Worm (Caenorhabditis elegans) whole organism, young adult: ENCODE results near the gene F38A5.2.

Experiments used
- F49E8.2 ChIP-seq: sonication (generic microtip); optimal IDR thresholded peaks from 3 replicates; lab custom pipeline; 2017; ENCODE audit warnings: missing genetic modification characterization, mild to moderate bottlenecking, missing compliant biosample characterization, antibody characterized with exemption, moderate library complexity; ENCODE audit not compliant: insufficient read depth
- F57C9.4 ChIP-seq: sonication (generic microtip); optimal IDR thresholded peaks from 2 replicates; lab custom pipeline; 2017; ENCODE audit warnings: mild to moderate bottlenecking, missing genetic modification characterization, missing compliant biosample characterization
- akir-1 ChIP-seq: fragments of 200-800 bp; sonication (Bioruptor generic); optimal IDR thresholded peaks from 2 replicates; lab custom pipeline; 2018; ENCODE audit warnings: mild to moderate bottlenecking, missing genetic modification characterization, moderate library complexity, missing compliant biosample characterization
- athp-1 ChIP-seq: sonication (generic microtip); optimal IDR thresholded peaks from 2 replicates; lab custom pipeline; 2017; ENCODE audit warnings: mild to moderate bottlenecking, missing genetic modification characterization, missing compliant biosample characterization
- cebp-2 ChIP-seq: fragments of 200-800 bp; sonication (Bioruptor generic); IDR thresholded peaks from 2 replicates; pipeline ENCODE4 v1.3.6; 2022; ENCODE audit warnings: missing genetic modification characterization, missing compliant biosample characterization
- hrde-1 ChIP-seq: sonication (generic microtip); optimal IDR thresholded peaks from 2 replicates; lab custom pipeline; 2016; ENCODE audit warnings: missing genetic modification characterization, mild to moderate bottlenecking, missing compliant biosample characterization, moderate library complexity, missing genotype, missing genetic modification reagents, borderline replicate concordance
- lir-1 ChIP-seq: fragments of 200-800 bp; sonication (Bioruptor generic); conservative IDR thresholded peaks from 2 replicates; pipeline ENCODE4 v1.3.6; 2022; ENCODE audit warnings: missing genetic modification reagents, missing genetic modification characterization, missing compliant biosample characterization
- nhr-120 ChIP-seq: fragments of 200-800 bp; sonication (Bioruptor generic); IDR thresholded peaks from 2 replicates; pipeline ENCODE4 v1.3.6; 2022; ENCODE audit warnings: missing genetic modification characterization, missing compliant biosample characterization
- pha-4 ChIP-seq: fragments of 150-350 bp; sonication (generic microtip); optimal IDR thresholded peaks from 2 replicates; lab custom pipeline; 2014; ENCODE audit warnings: missing biosample characterization, missing genetic modification reagents, missing genetic modification characterization
- sdz-38 ChIP-seq: sonication (generic microtip); optimal IDR thresholded peaks from 2 replicates; lab custom pipeline; 2016; ENCODE audit warnings: missing genotype, missing genetic modification characterization, missing compliant biosample characterization
- snpc-3.4 ChIP-seq: sonication (generic microtip); optimal IDR thresholded peaks from 2 replicates; lab custom pipeline; 2017; ENCODE audit warnings: missing genetic modification characterization, mild to moderate bottlenecking, missing compliant biosample characterization, antibody characterized with exemption, moderate library complexity, missing genotype, missing genetic modification reagents
- unc-62 ChIP-seq: fragments of 150-350 bp; optimal IDR thresholded peaks from 2 replicates; lab custom pipeline; 2014; ENCODE audit warnings: missing biosample characterization, missing genetic modification reagents, missing genetic modification characterization

DNA sequence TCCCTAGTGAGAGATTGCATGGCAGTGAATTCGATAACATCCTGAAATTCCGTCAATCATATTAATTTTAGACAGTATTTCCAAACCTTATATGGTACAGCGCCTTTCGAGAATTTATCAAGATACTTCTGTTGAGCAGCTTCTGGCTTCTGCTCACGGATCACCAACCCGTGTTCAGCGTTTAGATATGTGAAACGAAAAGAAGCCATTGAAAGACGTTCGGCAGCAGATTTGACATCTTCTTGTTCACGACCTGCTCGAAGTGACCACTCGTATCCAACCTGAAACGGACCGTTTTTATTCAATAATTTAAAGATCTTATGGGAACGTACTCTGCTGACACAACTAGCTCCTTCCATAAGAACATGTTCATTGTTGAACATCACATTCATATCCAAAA lies 3.5 kb downstream of the F38A5.2 start:
- no peak for TF ChIP-seq nhr-120 (GFP tag; lab: Robert Waterston, UW)
- TF ChIP-seq athp-1 (tag; lab: Kevin White, UChicago), result no peak
- no peak for TF ChIP-seq F49E8.2
- TF ChIP-seq lir-1 (GFP tag; lab: Robert Waterston, UW), result no peak
- TF ChIP-seq akir-1 (GFP tag; lab: Kevin White, UChicago), result no peak
- no peak for TF ChIP-seq sdz-38 (tag; lab: Kevin White, UChicago)
- TF ChIP-seq snpc-3.4, result no peak
- no peak for TF ChIP-seq cebp-2 (GFP tag; lab: Robert Waterston, UW)
- TF ChIP-seq pha-4 (tag; lab: Kevin White, UChicago), result no peak
- no peak for TF ChIP-seq hrde-1 (tag; lab: Kevin White, UChicago)
- TF ChIP-seq unc-62 (GFP tag; lab: Kevin White, UChicago), result no peak
- no peak for TF ChIP-seq F57C9.4 (tag; lab: Kevin White, UChicago)
